Worm (Caenorhabditis elegans) whole organism, mixed stage, embryonic: Measurements from ENCODE around the gene ben-1.

Experiments
- blmp-1 ChIP-seq: fragments of 150-350 bp; optimal IDR thresholded peaks from 2 replicates; lab custom pipeline; 2014; ENCODE audit warnings: missing biosample characterization, missing genetic modification characterization
- cnd-1 ChIP-seq: fragments of 200-800 bp; sonication (Bioruptor generic); optimal IDR thresholded peaks from 2 replicates; lab custom pipeline; 2018; ENCODE audit warnings: mild to moderate bottlenecking, missing genetic modification characterization, missing compliant biosample characterization
- elt-3 ChIP-seq: fragments of 150-350 bp; optimal IDR thresholded peaks from 2 replicates; lab custom pipeline; 2014; ENCODE audit warnings: missing biosample characterization, missing genetic modification characterization
- lsy-2 ChIP-seq: fragments of 150-350 bp; optimal IDR thresholded peaks from 2 replicates; lab custom pipeline; 2014; ENCODE audit warnings: missing biosample characterization, missing genetic modification characterization
- mab-5 ChIP-seq: fragments of 150-350 bp; optimal IDR thresholded peaks from 2 replicates; lab custom pipeline; 2014; ENCODE audit warnings: missing biosample characterization, missing genetic modification characterization
- mep-1 ChIP-seq: fragments of 150-350 bp; optimal IDR thresholded peaks from 2 replicates; lab custom pipeline; 2017; ENCODE audit warnings: missing biosample characterization, missing genetic modification reagents, missing genetic modification characterization, inconsistent platforms
- nhr-2 ChIP-seq: fragments of 150-350 bp; optimal IDR thresholded peaks from 2 replicates; lab custom pipeline; 2014; ENCODE audit warnings: missing biosample characterization, missing genetic modification characterization
- nhr-237 ChIP-seq: fragments of 150-350 bp; optimal IDR thresholded peaks from 2 replicates; lab custom pipeline; 2014; ENCODE audit warnings: missing biosample characterization, missing genetic modification characterization
- sptf-1 ChIP-seq: sonication (generic microtip); optimal IDR thresholded peaks from 2 replicates; lab custom pipeline; 2017; ENCODE audit warnings: mild to moderate bottlenecking, missing genetic modification characterization, moderate library complexity, missing compliant biosample characterization
- unc-62 ChIP-seq: fragments of 150-350 bp; optimal IDR thresholded peaks from 2 replicates; lab custom pipeline; 2014; ENCODE audit warnings: missing biosample characterization, missing genetic modification reagents, missing genetic modification characterization
- zip-8 ChIP-seq: fragments of 150-350 bp; optimal IDR thresholded peaks from 2 replicates; lab custom pipeline; 2014; ENCODE audit warnings: missing biosample characterization, missing genetic modification characterization
- ztf-11 ChIP-seq: fragments of 150-350 bp; optimal IDR thresholded peaks from 2 replicates; lab custom pipeline; 2014; ENCODE audit warnings: missing biosample characterization, missing genetic modification characterization

DNA sequence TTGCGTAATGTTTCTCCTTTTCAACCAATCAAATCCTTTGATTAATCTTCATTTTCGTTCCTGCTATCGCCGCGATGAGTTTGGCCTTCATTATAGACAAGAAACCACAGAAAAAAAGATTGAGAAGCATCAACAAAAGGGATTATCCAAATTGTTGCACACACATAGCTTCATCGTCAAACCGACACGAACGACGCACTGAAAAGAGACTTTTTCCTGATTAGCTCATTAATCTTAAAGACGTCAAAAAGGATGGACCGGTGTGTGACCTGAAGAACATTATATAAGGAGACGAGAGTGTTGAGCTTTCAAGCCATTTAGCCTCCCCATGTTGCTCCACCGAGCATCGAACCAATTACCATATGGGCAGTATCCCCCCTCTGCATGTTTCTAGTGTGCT is 28.3 kb upstream of the ben-1 start:
- TF ChIP-seq ztf-11 (tag; lab: Kevin White, UChicago) (no peak), sptf-1 (no peak), cnd-1 (tag; lab: Kevin White, UChicago) (no peak), mab-5 (tag; lab: Kevin White, UChicago) (no peak), mep-1 (no peak), elt-3 (no peak), zip-8 (no peak), nhr-237 (tag; lab: Kevin White, UChicago) (no peak), unc-62 (GFP tag; lab: Kevin White, UChicago) (no peak), lsy-2 (tag; lab: Kevin White, UChicago) (no peak), blmp-1 (tag; lab: Kevin White, UChicago) (no peak), nhr-2 (tag; lab: Kevin White, UChicago) (no peak)
